Fruit fly (Drosophila melanogaster) whole organism, pupa: ENCODE results near the gene Spn38F.

ENCODE experiments used
- CG32121 ChIP-seq: fragments of 200-800 bp; sonication (Bioruptor generic); IDR thresholded peaks from 2 replicates; pipeline ENCODE4 v1.3.6; 2022; ENCODE audit warnings: missing biosample characterization, missing genetic modification characterization
- CG8159 ChIP-seq: fragments of 200-800 bp; sonication (Bioruptor generic); optimal IDR thresholded peaks from 3 replicates; lab custom pipeline; 2018; ENCODE audit warnings: missing biosample characterization, mild to moderate bottlenecking, missing genetic modification characterization, moderate library complexity
- Pif1A ChIP-seq: fragments of 200-800 bp; sonication (Bioruptor generic); optimal IDR thresholded peaks from 3 replicates; lab custom pipeline; 2016; ENCODE audit warnings: missing biosample characterization, missing genetic modification characterization
- Snoo ChIP-seq: fragments of 200-800 bp; sonication (Bioruptor generic); optimal IDR thresholded peaks from 3 replicates; lab custom pipeline; 2017; ENCODE audit warnings: missing biosample characterization, mild to moderate bottlenecking, missing genetic modification characterization, inconsistent platforms
- fd96Ca ChIP-seq: fragments of 200-800 bp; sonication (Bioruptor generic); IDR thresholded peaks from 3 replicates; pipeline ENCODE4 v1.3.6; 2022; ENCODE audit warnings: missing biosample characterization, missing genetic modification characterization

DNA sequence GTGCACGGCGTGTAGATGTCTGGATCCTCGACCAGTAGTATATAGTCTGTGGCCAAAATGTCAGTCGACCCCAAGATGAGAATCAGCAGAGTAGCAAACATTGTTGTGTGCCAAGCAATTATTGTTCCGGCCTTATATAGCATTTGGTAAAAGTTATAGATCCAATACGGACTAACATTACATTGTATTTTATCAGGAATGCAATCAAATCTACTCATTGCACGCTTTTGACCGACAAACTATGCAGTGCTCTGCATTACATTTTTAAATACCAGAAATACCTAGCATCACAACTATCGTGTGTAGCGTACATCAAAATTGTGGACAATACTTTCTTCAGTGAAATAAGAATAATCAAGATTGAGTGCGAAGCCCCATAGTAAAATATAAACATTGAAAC is 17.0 kb downstream of the Spn38F start, which contains the start of gene CheB38c:
- no peak for TF ChIP-seq Pif1A (GFP tag; lab: Kevin White, UChicago)
- no peak for TF ChIP-seq fd96Ca (GFP tag; lab: Robert Waterston, UW)
- no peak for TF ChIP-seq CG32121 (GFP tag; lab: Robert Waterston, UW)
- TF ChIP-seq CG8159 (tag; lab: Kevin White, UChicago), result no peak
- TF ChIP-seq Snoo (tag; lab: Kevin White, UChicago), result no peak
